Fruit fly (Drosophila melanogaster) whole organism, embryonic: ENCODE measurements around the gene Jon25Bi.

ENCODE experiments used
- Abd-B ChIP-seq: fragments of 200-800 bp; sonication (Bioruptor generic); optimal IDR thresholded peaks from 2 replicates; lab custom pipeline; 2018; ENCODE audit warnings: missing biosample characterization, mild to moderate bottlenecking, missing genetic modification characterization, moderate library complexity
- Awh ChIP-seq: fragments of 200-800 bp; sonication (Bioruptor generic); IDR thresholded peaks from 2 replicates; pipeline ENCODE4, ENCODE4 v1.3.6; 2022; ENCODE audit warnings: missing biosample characterization, missing genetic modification characterization
- BEAF-32 ChIP-seq: fragments of 200-800 bp; sonication (Bioruptor generic); optimal IDR thresholded peaks from 3 replicates; lab custom pipeline; 2017; ENCODE audit warnings: missing biosample characterization, missing genetic modification characterization, mild to moderate bottlenecking, moderate library complexity, missing genetic modification reagents
- C15 ChIP-seq: fragments of 200-800 bp; sonication (Bioruptor generic); IDR thresholded peaks from 3 replicates; pipeline ENCODE4 v1.3.6; 2022; ENCODE audit warnings: missing biosample characterization, missing genetic modification characterization
- CG10654 ChIP-seq: fragments of 200-800 bp; sonication (Bioruptor generic); optimal IDR thresholded peaks from 2 replicates; lab custom pipeline; 2016; ENCODE audit warnings: missing biosample characterization, missing genetic modification characterization
- CG12769 ChIP-seq: fragments of 200-800 bp; sonication (Bioruptor generic); optimal IDR thresholded peaks from 2 replicates; lab custom pipeline; 2019; ENCODE audit warnings: missing biosample characterization, mild to moderate bottlenecking, missing genetic modification characterization, moderate library complexity
- CG13624 ChIP-seq: fragments of 200-800 bp; sonication (Bioruptor generic); optimal IDR thresholded peaks from 2 replicates; lab custom pipeline; 2016; ENCODE audit warnings: missing biosample characterization, missing genetic modification characterization
- CG15514 ChIP-seq: fragments of 200-800 bp; sonication (Bioruptor generic); optimal IDR thresholded peaks from 3 replicates; lab custom pipeline; 2017; ENCODE audit warnings: missing biosample characterization, missing genetic modification characterization, mild to moderate bottlenecking, moderate library complexity, missing genetic modification reagents
- CG1647 ChIP-seq: fragments of 200-800 bp; sonication (Bioruptor generic); optimal IDR thresholded peaks from 3 replicates; lab custom pipeline; 2016; ENCODE audit warnings: missing biosample characterization, missing genetic modification characterization
- CG17361 ChIP-seq: fragments of 200-800 bp; sonication (Bioruptor generic); IDR thresholded peaks from 3 replicates; pipeline ENCODE4 v1.3.6; 2022; ENCODE audit warnings: missing biosample characterization, missing genetic modification characterization
- CG18599 ChIP-seq: fragments of 200-800 bp; sonication (Bioruptor generic); optimal IDR thresholded peaks from 3 replicates; lab custom pipeline; 2017; ENCODE audit warnings: missing biosample characterization, missing genetic modification characterization, mild to moderate bottlenecking, moderate library complexity, missing genetic modification reagents
- CG2120 ChIP-seq: fragments of 200-800 bp; sonication (Bioruptor generic); optimal IDR thresholded peaks from 3 replicates; lab custom pipeline; 2016; ENCODE audit warnings: missing biosample characterization, missing genetic modification characterization
- CG2889 ChIP-seq: fragments of 200-800 bp; sonication (Bioruptor generic); IDR thresholded peaks from 3 replicates; pipeline ENCODE4 v1.3.6; 2022; ENCODE audit warnings: missing biosample characterization, missing genetic modification characterization
- CG4360 ChIP-seq: fragments of 200-800 bp; sonication (Bioruptor generic); IDR thresholded peaks from 2 replicates; pipeline ENCODE4 v1.3.6; 2022; ENCODE audit warnings: missing biosample characterization, missing genetic modification characterization
- CG6854 ChIP-seq: fragments of 200-800 bp; sonication (Bioruptor generic); optimal IDR thresholded peaks from 3 replicates; lab custom pipeline; 2017; ENCODE audit warnings: missing biosample characterization, mild to moderate bottlenecking, missing genetic modification characterization
- CG7271 ChIP-seq: fragments of 200-800 bp; sonication (Bioruptor generic); optimal IDR thresholded peaks from 2 replicates; lab custom pipeline; 2018; ENCODE audit warnings: missing biosample characterization, mild to moderate bottlenecking, missing genetic modification characterization, moderate library complexity
- CkIIα-i1 ChIP-seq: fragments of 200-800 bp; sonication (Bioruptor generic); IDR thresholded peaks from 2 replicates; pipeline ENCODE4 v1.3.6; 2022; ENCODE audit warnings: missing biosample characterization, missing genetic modification characterization
- HLH3B ChIP-seq: fragments of 200-800 bp; sonication (Bioruptor generic); IDR thresholded peaks from 2 replicates; pipeline ENCODE4 v1.3.6; 2022; ENCODE audit warnings: missing biosample characterization, missing genetic modification characterization
- MBD-R2 ChIP-seq: fragments of 200-800 bp; sonication (Bioruptor generic); IDR thresholded peaks from 2 replicates; pipeline ENCODE4 v1.3.6; 2022; ENCODE audit warnings: missing biosample characterization, missing genetic modification characterization
- Med ChIP-seq: fragments of 200-800 bp; sonication (Bioruptor generic); peaks from one replicate; lab custom pipeline; 2016; ENCODE audit warnings: missing biosample characterization, missing genetic modification characterization, mild to moderate bottlenecking, inconsistent platforms, moderate library complexity
- Poxn ChIP-seq: fragments of 200-800 bp; sonication (Bioruptor generic); IDR thresholded peaks from 2 replicates; pipeline ENCODE4 v1.3.6; 2022; ENCODE audit warnings: missing biosample characterization, missing genetic modification characterization
- Rx ChIP-seq: fragments of 200-800 bp; sonication (Bioruptor generic); IDR thresholded peaks from 2 replicates; pipeline ENCODE4 v1.3.6; 2022; ENCODE audit warnings: missing biosample characterization, missing genetic modification characterization
- Sox100B ChIP-seq: fragments of 200-800 bp; sonication (Bioruptor generic); optimal IDR thresholded peaks from 3 replicates; lab custom pipeline; 2018; ENCODE audit warnings: missing biosample characterization, mild to moderate bottlenecking, missing genetic modification characterization
- Sox102F ChIP-seq: fragments of 200-800 bp; sonication (Bioruptor generic); optimal IDR thresholded peaks from 2 replicates; lab custom pipeline; 2018; ENCODE audit warnings: missing biosample characterization, mild to moderate bottlenecking, missing genetic modification characterization, moderate library complexity
- TFAM ChIP-seq: fragments of 200-800 bp; sonication (Bioruptor generic); optimal IDR thresholded peaks from 2 replicates; lab custom pipeline; 2017; ENCODE audit warnings: missing biosample characterization, missing genetic modification characterization, inconsistent platforms
- btn ChIP-seq: fragments of 200-800 bp; sonication (Bioruptor generic); optimal IDR thresholded peaks from 2 replicates; lab custom pipeline; 2016; ENCODE audit warnings: missing biosample characterization, missing genetic modification characterization
- ci ChIP-seq: fragments of 200-800 bp; sonication (Bioruptor generic); IDR thresholded peaks from 3 replicates; pipeline ENCODE4 v1.3.6; 2022; ENCODE audit warnings: missing biosample characterization, missing genetic modification characterization
- dysf ChIP-seq: fragments of 200-800 bp; sonication (Bioruptor generic); IDR thresholded peaks from 3 replicates; pipeline ENCODE4 v1.3.6; 2022; ENCODE audit warnings: missing biosample characterization, missing genetic modification characterization
- esg ChIP-seq: fragments of 200-800 bp; sonication (Bioruptor generic); conservative IDR thresholded peaks from 2 replicates; pipeline ENCODE4 v1.3.6; 2022; ENCODE audit warnings: missing biosample characterization, missing genetic modification characterization
- gcm2 ChIP-seq: fragments of 200-800 bp; sonication (Bioruptor generic); optimal IDR thresholded peaks from 2 replicates; lab custom pipeline; 2016; ENCODE audit warnings: missing biosample characterization, missing genetic modification characterization
- lab ChIP-seq: fragments of 200-800 bp; sonication (Bioruptor generic); optimal IDR thresholded peaks from 3 replicates; lab custom pipeline; 2017; ENCODE audit warnings: missing biosample characterization, missing genetic modification characterization, mild to moderate bottlenecking, moderate library complexity, missing genetic modification reagents
- lov ChIP-seq, 2 experiments: fragments of 200-800 bp in 1 of 2; fragments of >200 bp in 1 of 2; sonication (Bioruptor generic) in 1 of 2; IDR thresholded peaks in 1 of 2; optimal IDR thresholded peaks in 1 of 2; 2 replicates in 1 of 2; 3 replicates in 1 of 2; pipeline versions ENCODE4 v1.3.6 to Lab custom; 2017 to 2022; ENCODE audit warnings: missing biosample characterization in 1 of 2, missing genetic modification characterization in 1 of 2
- nerfin-2 ChIP-seq: fragments of 200-800 bp; sonication (Bioruptor generic); IDR thresholded peaks from 2 replicates; pipeline ENCODE4 v1.3.6; 2022; ENCODE audit warnings: missing biosample characterization, missing genetic modification characterization; ENCODE audit not compliant: partially characterized antibody
- odd ChIP-seq: fragments of 200-800 bp; sonication (Bioruptor generic); optimal IDR thresholded peaks from 2 replicates; lab custom pipeline; 2017; ENCODE audit warnings: missing biosample characterization, mild to moderate bottlenecking, missing genetic modification characterization
- onecut ChIP-seq: fragments of 200-800 bp; sonication (Bioruptor generic); IDR thresholded peaks from 2 replicates; pipeline ENCODE4 v1.3.6; 2022; ENCODE audit warnings: missing biosample characterization, missing genetic modification characterization
- repo ChIP-seq: fragments of 200-800 bp; sonication (Bioruptor generic); optimal IDR thresholded peaks from 2 replicates; lab custom pipeline; 2016; ENCODE audit warnings: missing biosample characterization, missing genetic modification characterization
- sens ChIP-seq: fragments of 200-800 bp; sonication (Bioruptor generic); peaks from one replicate; lab custom pipeline; 2016; ENCODE audit warnings: missing biosample characterization, missing genetic modification characterization
- sima ChIP-seq: fragments of 200-800 bp; sonication (Bioruptor generic); optimal IDR thresholded peaks from 2 replicates; lab custom pipeline; 2016; ENCODE audit warnings: missing biosample characterization, missing genetic modification characterization
- sob ChIP-seq: fragments of 200-800 bp; sonication (Bioruptor generic); IDR thresholded peaks from 2 replicates; pipeline ENCODE4 v1.3.6; 2022; ENCODE audit warnings: missing biosample characterization, missing genetic modification characterization
- tap ChIP-seq: fragments of 200-800 bp; optimal IDR thresholded peaks from 3 replicates; lab custom pipeline; 2019; ENCODE audit warnings: missing biosample characterization, mild to moderate bottlenecking, missing genetic modification characterization, moderate library complexity
- tgo ChIP-seq: fragments of 200-800 bp; sonication (Bioruptor generic); IDR thresholded peaks from 3 replicates; pipeline ENCODE4 v1.3.6; 2022; ENCODE audit warnings: missing biosample characterization, missing genetic modification characterization
- tll ChIP-seq, 2 experiments: fragments of 200-800 bp in 1 of 2; fragments of >200 bp in 1 of 2; sonication (Bioruptor generic) in 1 of 2; optimal IDR thresholded peaks; 2 replicates each; lab custom pipeline; 2017 to 2019; ENCODE audit warnings: missing biosample characterization in 2 of 2, missing genetic modification characterization in 2 of 2, mild to moderate bottlenecking in 1 of 2, moderate library complexity in 1 of 2
- unc-4 ChIP-seq: fragments of 200-800 bp; sonication (Bioruptor generic); IDR thresholded peaks from 2 replicates; pipeline ENCODE4 v1.3.6; 2022; ENCODE audit warnings: missing biosample characterization, missing genetic modification characterization; ENCODE audit not compliant: partially characterized antibody
- vnd ChIP-seq: fragments of 200-800 bp; sonication (Bioruptor generic); IDR thresholded peaks from 3 replicates; pipeline ENCODE4 v1.3.6; 2022; ENCODE audit warnings: missing biosample characterization, missing genetic modification characterization; ENCODE audit not compliant: partially characterized antibody
- wdn ChIP-seq: fragments of 200-800 bp; sonication (Bioruptor generic); IDR thresholded peaks from 2 replicates; pipeline ENCODE4 v1.3.6; 2022; ENCODE audit warnings: missing biosample characterization, missing genetic modification characterization
- z ChIP-seq: fragments of 200-800 bp; sonication (Bioruptor generic); IDR thresholded peaks from 3 replicates; pipeline ENCODE4 v1.3.6; 2022; ENCODE audit warnings: missing biosample characterization, missing genetic modification characterization
- zfh1 ChIP-seq: fragments of 200-800 bp; sonication (Bioruptor generic); IDR thresholded peaks from 3 replicates; pipeline ENCODE4 v1.3.6; 2022; ENCODE audit warnings: missing biosample characterization, missing genetic modification characterization

Jon25Bi gene

DNA sequence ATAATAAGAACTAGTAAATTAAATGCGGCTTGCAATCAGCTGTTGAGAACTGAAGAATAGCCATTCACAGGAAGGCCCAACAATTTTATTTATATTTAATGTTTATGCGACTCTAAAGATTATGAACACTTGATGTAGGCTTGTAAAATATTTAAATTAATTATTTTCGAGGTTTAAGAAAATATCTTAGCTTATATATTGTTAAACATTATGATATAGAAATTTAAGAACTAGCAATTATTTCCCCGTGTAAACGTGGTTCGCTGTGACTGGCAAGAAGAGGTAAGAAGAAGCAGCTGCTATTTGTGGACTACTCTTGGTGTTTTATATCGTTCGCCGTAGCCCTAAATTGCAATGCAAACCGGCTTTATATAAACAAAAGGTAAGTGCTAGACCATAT, 9.6 kb downstream of the Jon25Bi start, which contains the start of the genes mRpL24 and betaggt-I (continued):
- TF ChIP-seq BEAF-32 (peak; percentile 39), repo (GFP tag; lab: Kevin White, UChicago) (peak; percentile 12), sob (GFP tag; lab: Robert Waterston, UW) (peak; percentile 97), nerfin-2 (GFP tag; lab: Robert Waterston, UW) (no peak), Sox100B (GFP tag; lab: Kevin White, UChicago) (peak; percentile 93), tap (tag; lab: Kevin White, UChicago) (peak; percentile 95), CG10654 (GFP tag; lab: Kevin White, UChicago) (peak; percentile 92), dysf (GFP tag; lab: Robert Waterston, UW) (peak; percentile 97), C15 (GFP tag; lab: Robert Waterston, UW) (peak; percentile 70; the same call in 1 of the 3 replicates), odd (GFP tag; lab: Kevin White, UChicago) (peak; percentile 90)

DNA sequence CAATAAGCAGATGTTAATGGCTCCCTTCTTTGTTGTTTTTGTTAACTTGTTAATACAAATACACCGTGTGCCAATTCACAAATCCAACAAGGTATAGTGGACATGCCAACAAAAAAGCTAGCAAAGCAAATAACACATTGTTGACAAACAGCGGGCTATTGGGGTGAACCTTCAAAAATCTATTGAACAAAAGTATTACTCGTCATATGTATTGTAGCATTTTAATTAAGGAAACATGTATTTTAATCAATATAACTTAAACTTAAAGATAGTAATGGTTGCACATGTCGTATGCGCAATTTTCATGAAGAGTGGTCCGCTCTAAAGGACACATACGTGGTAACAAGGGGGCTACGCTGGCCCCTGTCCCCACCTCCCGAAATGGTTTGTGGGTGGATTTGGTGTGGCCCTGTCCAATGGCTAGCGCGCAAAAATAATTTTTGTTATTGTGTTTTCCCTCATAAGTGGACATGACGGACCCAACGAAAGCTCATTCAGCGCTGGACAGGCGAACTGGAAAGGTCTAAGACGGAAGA, 12.6 kb downstream of the Jon25Bi start, which contains the start of gene synr:
synr (plus strand) TSS at position 486 of the 536 bp plus-strand sequence.
- no peak for TF ChIP-seq CG17361
- TF ChIP-seq onecut (GFP tag; lab: Robert Waterston, UW) = no peak
- TF ChIP-seq Abd-B = no peak
- no peak for TF ChIP-seq z
- 0 out of 2 replicates have a peak, but pooled peaks have one; percentile 11 for TF ChIP-seq wdn (GFP tag; lab: Robert Waterston, UW)
- TF ChIP-seq CkIIα-i1 (GFP tag; lab: Robert Waterston, UW) = no peak
- TF ChIP-seq gcm2 (GFP tag; lab: Kevin White, UChicago) = no peak
- no peak for TF ChIP-seq TFAM (GFP tag; lab: Kevin White, UChicago)
- no peak for TF ChIP-seq vnd (GFP tag; lab: Robert Waterston, UW)
- TF ChIP-seq ci (GFP tag; lab: Robert Waterston, UW) = no peak
- no peak for TF ChIP-seq Sox102F (GFP tag; lab: Kevin White, UChicago)
- TF ChIP-seq zfh1 (GFP tag; lab: Robert Waterston, UW) = no peak
- TF ChIP-seq btn (GFP tag; lab: Kevin White, UChicago) = no peak
- no peak for TF ChIP-seq CG13624 (GFP tag; lab: Kevin White, UChicago)
- TF ChIP-seq esg (GFP tag; lab: Robert Waterston, UW) = no peak
- no peak for TF ChIP-seq HLH3B (GFP tag; lab: Robert Waterston, UW)
- TF ChIP-seq CG12769 = no peak
- TF ChIP-seq CG18599 (GFP tag; lab: Kevin White, UChicago) = peak; percentile 44
- no peak for TF ChIP-seq unc-4
- no peak for TF ChIP-seq tll (GFP tag; optimal IDR thresholded peaks at IDR 0.05; lab: Kevin White, UChicago)
- TF ChIP-seq CG2889 (GFP tag; lab: Robert Waterston, UW) = no peak
- TF ChIP-seq Rx (GFP tag; lab: Robert Waterston, UW) = no peak
- TF ChIP-seq CG4360 (GFP tag; lab: Robert Waterston, UW) = no peak
- TF ChIP-seq Poxn (GFP tag; lab: Robert Waterston, UW) = no peak
- no peak for TF ChIP-seq CG7271 (tag; lab: Kevin White, UChicago)
- no peak for TF ChIP-seq CG6854 (GFP tag; lab: Kevin White, UChicago)
- TF ChIP-seq CG2120 (GFP tag; lab: Kevin White, UChicago) = peak; percentile 32
- no peak for TF ChIP-seq CG1647 (GFP tag; lab: Kevin White, UChicago)
- TF ChIP-seq sima (GFP tag; lab: Kevin White, UChicago) = no peak
- peak; percentile 13 for TF ChIP-seq Med (GFP tag; lab: Kevin White, UChicago)
- no peak for TF ChIP-seq lov (optimal IDR thresholded peaks at IDR 0.05; lab: Kevin White, UChicago)
- TF ChIP-seq lov (GFP tag; IDR thresholded peaks at IDR 0.05; lab: Robert Waterston, UW) = no peak
- TF ChIP-seq tgo (GFP tag; lab: Robert Waterston, UW) = no peak
- TF ChIP-seq MBD-R2 (GFP tag; lab: Robert Waterston, UW) = no peak
- peak; percentile 7 for TF ChIP-seq CG15514
- no peak for TF ChIP-seq Awh (GFP tag; lab: Robert Waterston, UW)
- TF ChIP-seq lab (GFP tag; lab: Kevin White, UChicago) = peak; percentile 57
- TF ChIP-seq sens (GFP tag; lab: Kevin White, UChicago) = peak; percentile 59
- TF ChIP-seq, all 482 proteins: peak for 7
